Fruit fly (Drosophila melanogaster): Measurements from ENCODE around the gene CtIP.

CtIP gene

dm6 chr3L:20473021-20473799 is 37.2 kb downstream of the CtIP start, which contains the start of the genes CG32428 and CG5969 (continued):
- peak; percentile 51 for TF ChIP-seq fd96Cb (tag; optimal IDR thresholded peaks at IDR 0.05)
- no peak for TF ChIP-seq lola (GFP tag; optimal IDR thresholded peaks at IDR 0.05)
- no peak for TF ChIP-seq bigmax (GFP tag; optimal IDR thresholded peaks at IDR 0.05)
- peak; percentile 37 for TF ChIP-seq CG4424 (GFP tag; optimal IDR thresholded peaks at IDR 0.05)
- TF ChIP-seq CG17328 (GFP tag; IDR thresholded peaks at IDR 0.05) = peak; percentile 54
- peak; percentile 38; the same call in 1 of the 2 replicates for TF ChIP-seq Dref (GFP tag; IDR thresholded peaks at IDR 0.05)
- no peak for TF ChIP-seq gce (GFP tag; IDR thresholded peaks at IDR 0.05)
- peak; percentile 9 for TF ChIP-seq Dip3 (GFP tag; optimal IDR thresholded peaks at IDR 0.05)
- peak; percentile 67 for TF ChIP-seq unpg (GFP tag; optimal IDR thresholded peaks at IDR 0.05)
- no peak for TF ChIP-seq CG10543 (GFP tag; optimal IDR thresholded peaks at IDR 0.05)
- peak; percentile 84 for TF ChIP-seq CG32532 (GFP tag; IDR thresholded peaks at IDR 0.05)
- TF ChIP-seq corto (GFP tag; optimal IDR thresholded peaks at IDR 0.05) = no peak
- no peak for TF ChIP-seq CG16863 (GFP tag; optimal IDR thresholded peaks at IDR 0.05)
- TF ChIP-seq Lhr (GFP tag; optimal IDR thresholded peaks at IDR 0.05) = peak; percentile 21
- TF ChIP-seq Pdp1 (GFP tag; optimal IDR thresholded peaks at IDR 0.05) = no peak
- no peak for TF ChIP-seq nom (GFP tag; optimal IDR thresholded peaks at IDR 0.05)
- peak; percentile 46; the same call in 1 of the 2 replicates for TF ChIP-seq chm (GFP tag; IDR thresholded peaks at IDR 0.05)
- peak; percentile 14 for TF ChIP-seq twi (tag; optimal IDR thresholded peaks at IDR 0.05)
- peak; percentile 12 for TF ChIP-seq CG6765 (GFP tag; optimal IDR thresholded peaks at IDR 0.05)
- peak; percentile 53 for TF ChIP-seq az2 (GFP tag; optimal IDR thresholded peaks at IDR 0.05)
- peak; percentile 74 for TF ChIP-seq nmo (GFP tag; optimal IDR thresholded peaks at IDR 0.05)
- TF ChIP-seq CG3838 (GFP tag; optimal IDR thresholded peaks at IDR 0.05) = no peak
- no peak for TF ChIP-seq tll (GFP tag; optimal IDR thresholded peaks at IDR 0.05)
- no peak for TF ChIP-seq cas (GFP tag; IDR thresholded peaks at IDR 0.05)
- no peak for TF ChIP-seq CG3065 (GFP tag; optimal IDR thresholded peaks at IDR 0.05)
- TF ChIP-seq en (GFP tag; optimal IDR thresholded peaks at IDR 0.05) = no peak
- peak; percentile 48 for TF ChIP-seq Oli (tag; optimal IDR thresholded peaks at IDR 0.05)
- no peak for TF ChIP-seq ham (GFP tag; IDR thresholded peaks at IDR 0.05)
- no peak for TF ChIP-seq CG2199 (GFP tag; IDR thresholded peaks at IDR 0.05)
- TF ChIP-seq CG7987 (GFP tag; optimal IDR thresholded peaks at IDR 0.05) = peak; percentile 12
- TF ChIP-seq CG17912 (GFP tag; optimal IDR thresholded peaks at IDR 0.05) = no peak
- TF ChIP-seq BEAF-32 (GFP tag; optimal IDR thresholded peaks at IDR 0.05) = peak; percentile 52
- TF ChIP-seq CG11696 (GFP tag; IDR thresholded peaks at IDR 0.05) = peak; percentile 92
- TF ChIP-seq CG4854 (GFP tag; optimal IDR thresholded peaks at IDR 0.05) = no peak
- no peak for TF ChIP-seq CG16813 (GFP tag; IDR thresholded peaks at IDR 0.05; ENCODE audit: partially characterized antibody)
- TF ChIP-seq NC2α (GFP tag; optimal IDR thresholded peaks at IDR 0.05) = no peak
- no peak for TF ChIP-seq CG8765 (GFP tag; IDR thresholded peaks at IDR 0.05)
- TF ChIP-seq zen2 (GFP tag; IDR thresholded peaks at IDR 0.05; ENCODE audit: partially characterized antibody) = no peak
- no peak for TF ChIP-seq trh (GFP tag; optimal IDR thresholded peaks at IDR 0.05)
- peak; percentile 58 for TF ChIP-seq fd3F (GFP tag; optimal IDR thresholded peaks at IDR 0.05)
- TF ChIP-seq Tbp (GFP tag; optimal IDR thresholded peaks at IDR 0.05) = no peak
- peak; percentile 49; the same call in 1 of the 2 replicates for TF ChIP-seq CG32772 (GFP tag; IDR thresholded peaks at IDR 0.05)
- TF ChIP-seq fd64A (GFP tag; optimal IDR thresholded peaks at IDR 0.05) = no peak
- TF ChIP-seq Oaz (GFP tag; IDR thresholded peaks at IDR 0.05) = no peak
- TF ChIP-seq pnt (GFP tag; optimal IDR thresholded peaks at IDR 0.05) = no peak
- no peak for TF ChIP-seq so (GFP tag; IDR thresholded peaks at IDR 0.05)
- peak; percentile 77 for TF ChIP-seq rib (GFP tag; IDR thresholded peaks at IDR 0.05)
- no peak for TF ChIP-seq CG18011 (GFP tag; optimal IDR thresholded peaks at IDR 0.05)
- TF ChIP-seq CG4730 (GFP tag; IDR thresholded peaks at IDR 0.05) = no peak
